Worm (Caenorhabditis elegans) whole organism, young adult: ENCODE data around the gene ZK546.4.
A peak's percentile ranks its signal among the peaks of the same experiment; 100 is the strongest.

Experiments
- B0019.2 ChIP-seq: fragments of 200-800 bp; sonication (Bioruptor generic); conservative IDR thresholded peaks from 2 replicates; pipeline ENCODE4 v1.3.6; 2022; ENCODE audit warnings: missing genetic modification reagents, missing genetic modification characterization, missing compliant biosample characterization
- D2030.7 ChIP-seq: fragments of 200-800 bp; sonication (Bioruptor generic); IDR thresholded peaks from 2 replicates; pipeline ENCODE4 v1.3.6; 2022; ENCODE audit warnings: missing genetic modification reagents, missing genetic modification characterization, missing compliant biosample characterization
- F22D6.2 ChIP-seq: sonication (generic microtip); optimal IDR thresholded peaks from 2 replicates; lab custom pipeline; 2016; ENCODE audit warnings: mild to moderate bottlenecking, missing genetic modification characterization, missing compliant biosample characterization
- F23B12.7 ChIP-seq: sonication (generic microtip); optimal IDR thresholded peaks from 2 replicates; lab custom pipeline; 2017; ENCODE audit warnings: missing genetic modification characterization, mild to moderate bottlenecking, missing compliant biosample characterization, antibody characterized with exemption, moderate library complexity; ENCODE audit not compliant: insufficient read depth
- F37B4.10 ChIP-seq: fragments of 200-800 bp; sonication (Bioruptor generic); IDR thresholded peaks from 2 replicates; pipeline ENCODE4 v1.3.6; 2022; ENCODE audit warnings: missing genetic modification characterization, missing compliant biosample characterization
- F49E8.2 ChIP-seq: sonication (generic microtip); optimal IDR thresholded peaks from 3 replicates; lab custom pipeline; 2017; ENCODE audit warnings: missing genetic modification characterization, mild to moderate bottlenecking, missing compliant biosample characterization, antibody characterized with exemption, moderate library complexity; ENCODE audit not compliant: insufficient read depth
- K12H6.12 ChIP-seq: fragments of 200-800 bp; sonication (Bioruptor generic); optimal IDR thresholded peaks from 2 replicates; lab custom pipeline; 2018; ENCODE audit warnings: mild to moderate bottlenecking, missing genetic modification characterization, missing compliant biosample characterization
- T07F8.4 ChIP-seq: sonication (generic microtip); optimal IDR thresholded peaks from 2 replicates; lab custom pipeline; 2016; ENCODE audit warnings: mild to moderate bottlenecking, missing genetic modification characterization, moderate library complexity, missing compliant biosample characterization
- Y53F4B.3 ChIP-seq: fragments of 200-800 bp; sonication (Bioruptor generic); IDR thresholded peaks from 2 replicates; pipeline ENCODE4 v1.3.6; 2022; ENCODE audit warnings: missing genetic modification reagents, missing genetic modification characterization, missing compliant biosample characterization
- Y53G8AR.9 ChIP-seq: fragments of 200-800 bp; sonication (Bioruptor generic); conservative IDR thresholded peaks from 2 replicates; pipeline ENCODE4 v1.3.6; 2022; ENCODE audit warnings: missing genetic modification reagents, missing genetic modification characterization, missing compliant biosample characterization
- ama-1 ChIP-seq, 3 experiments: fragments of 150-350 bp in 1 of 3; sonication (generic microtip) in 2 of 3; optimal IDR thresholded peaks; 2 replicates each; lab custom pipeline; 2014 to 2018; ENCODE audit warnings: missing biosample characterization in 2 of 3, missing genetic modification characterization in 2 of 3, missing genetic modification reagents in 2 of 3
- aptf-2 ChIP-seq: fragments of 200-800 bp; sonication (Bioruptor generic); conservative IDR thresholded peaks from 2 replicates; pipeline ENCODE4 v1.3.6; 2022; ENCODE audit warnings: missing genetic modification reagents, missing genetic modification characterization, missing compliant biosample characterization
- attf-3 ChIP-seq: fragments of 200-800 bp; sonication (Bioruptor generic); conservative IDR thresholded peaks from 2 replicates; pipeline ENCODE4 v1.3.6; 2022; ENCODE audit warnings: missing genetic modification reagents, missing genetic modification characterization, missing compliant biosample characterization
- attf-5 ChIP-seq: fragments of 200-800 bp; sonication (Bioruptor generic); optimal IDR thresholded peaks from 2 replicates; lab custom pipeline; 2018; ENCODE audit warnings: mild to moderate bottlenecking, missing genetic modification characterization, missing compliant biosample characterization
- cebp-2 ChIP-seq: fragments of 200-800 bp; sonication (Bioruptor generic); IDR thresholded peaks from 2 replicates; pipeline ENCODE4 v1.3.6; 2022; ENCODE audit warnings: missing genetic modification characterization, missing compliant biosample characterization
- ceh-100 ChIP-seq: fragments of 200-800 bp; sonication (Bioruptor generic); IDR thresholded peaks from 2 replicates; pipeline ENCODE4 v1.3.6; 2022; ENCODE audit warnings: missing genetic modification reagents, missing genetic modification characterization, missing compliant biosample characterization
- ceh-27 ChIP-seq: fragments of 200-800 bp; sonication (Bioruptor generic); optimal IDR thresholded peaks from 2 replicates; lab custom pipeline; 2018; ENCODE audit warnings: mild to moderate bottlenecking, missing genetic modification characterization, moderate library complexity, missing compliant biosample characterization
- dox-1 ChIP-seq: fragments of 200-800 bp; sonication (Bioruptor generic); IDR thresholded peaks from 2 replicates; pipeline ENCODE4 v1.3.6; 2022; ENCODE audit warnings: missing genetic modification reagents, missing genetic modification characterization, missing compliant biosample characterization
- dpl-1 ChIP-seq: fragments of 150-350 bp; optimal IDR thresholded peaks from 2 replicates; lab custom pipeline; 2014; ENCODE audit warnings: missing biosample characterization, missing genetic modification reagents, missing genetic modification characterization
- egrh-3 ChIP-seq: fragments of 200-800 bp; sonication (Bioruptor generic); IDR thresholded peaks from 2 replicates; pipeline ENCODE4 v1.3.6; 2022; ENCODE audit warnings: missing genetic modification reagents, missing genetic modification characterization, missing compliant biosample characterization
- ets-4 ChIP-seq: fragments of 200-800 bp; sonication (Bioruptor generic); optimal IDR thresholded peaks from 2 replicates; lab custom pipeline; 2018; ENCODE audit warnings: mild to moderate bottlenecking, missing genetic modification characterization, missing compliant biosample characterization
- hmg-1.2 ChIP-seq: fragments of 200-800 bp; sonication (Bioruptor generic); IDR thresholded peaks from 2 replicates; pipeline ENCODE4 v1.3.6; 2022; ENCODE audit warnings: missing genetic modification reagents, missing genetic modification characterization, missing compliant biosample characterization
- lin-35 ChIP-seq, 3 experiments: fragments of 150-350 bp in 2 of 3; sonication (generic microtip) in 1 of 3; optimal IDR thresholded peaks; 2 replicates each; lab custom pipeline; 2014 to 2018; ENCODE audit warnings: missing biosample characterization in 3 of 3, missing genetic modification characterization in 3 of 3, missing genetic modification reagents in 3 of 3
- lsl-1 ChIP-seq: fragments of 200-800 bp; sonication (Bioruptor generic); optimal IDR thresholded peaks from 2 replicates; lab custom pipeline; 2018; ENCODE audit warnings: mild to moderate bottlenecking, missing genetic modification characterization, moderate library complexity, missing compliant biosample characterization
- mcd-1 ChIP-seq: fragments of 200-800 bp; sonication (Bioruptor generic); IDR thresholded peaks from 2 replicates; pipeline ENCODE4 v1.3.6; 2022; ENCODE audit warnings: missing genetic modification reagents, missing genetic modification characterization, missing compliant biosample characterization
- nfya-2 ChIP-seq: fragments of 200-800 bp; sonication (Bioruptor generic); IDR thresholded peaks from 2 replicates; pipeline ENCODE4 v1.3.6; 2022; ENCODE audit warnings: missing genetic modification reagents, missing genetic modification characterization, missing compliant biosample characterization
- nhr-80 ChIP-seq: sonication (generic microtip); optimal IDR thresholded peaks from 2 replicates; lab custom pipeline; 2016; ENCODE audit warnings: missing genetic modification characterization, missing compliant biosample characterization
- nhr-90 ChIP-seq: sonication (generic microtip); optimal IDR thresholded peaks from 2 replicates; lab custom pipeline; 2016; ENCODE audit warnings: missing genotype, mild to moderate bottlenecking, missing genetic modification characterization, missing compliant biosample characterization
- pbrm-1 ChIP-seq: fragments of 200-800 bp; sonication (Bioruptor generic); IDR thresholded peaks from 2 replicates; pipeline ENCODE4 v1.3.6; 2022; ENCODE audit warnings: missing genetic modification reagents, missing genetic modification characterization, missing compliant biosample characterization
- pha-4 ChIP-seq: fragments of 150-350 bp; sonication (generic microtip); optimal IDR thresholded peaks from 2 replicates; lab custom pipeline; 2014; ENCODE audit warnings: missing biosample characterization, missing genetic modification reagents, missing genetic modification characterization
- rcor-1 ChIP-seq: fragments of 200-800 bp; sonication (Bioruptor generic); IDR thresholded peaks from 2 replicates; pipeline ENCODE4 v1.3.6; 2022; ENCODE audit warnings: missing genetic modification reagents, missing genetic modification characterization, missing compliant biosample characterization
- rpc-1 ChIP-seq, 2 experiments: fragments of 150-350 bp in 1 of 2; sonication (generic microtip) in 1 of 2; optimal IDR thresholded peaks; 2 replicates each; lab custom pipeline; 2014 to 2018; ENCODE audit warnings: missing biosample characterization in 1 of 2, missing genetic modification characterization in 1 of 2, missing genetic modification reagents in 1 of 2, missing genotype in 1 of 2
- snpc-1.3 ChIP-seq: sonication (generic microtip); optimal IDR thresholded peaks from 2 replicates; lab custom pipeline; 2017; ENCODE audit warnings: missing genetic modification characterization, mild to moderate bottlenecking, missing compliant biosample characterization, antibody characterized with exemption, moderate library complexity, missing genotype, missing genetic modification reagents; ENCODE audit not compliant: insufficient read depth
- snpc-3.4 ChIP-seq: sonication (generic microtip); optimal IDR thresholded peaks from 2 replicates; lab custom pipeline; 2017; ENCODE audit warnings: missing genetic modification characterization, mild to moderate bottlenecking, missing compliant biosample characterization, antibody characterized with exemption, moderate library complexity, missing genotype, missing genetic modification reagents
- snpc-4 ChIP-seq, 5 experiments: fragments of 150-350 bp in 1 of 5; sonication (generic microtip) in 4 of 5; optimal IDR thresholded peaks; 2 replicates each; lab custom pipeline; 2014 to 2018; ENCODE audit warnings: missing genetic modification characterization in 5 of 5, missing biosample characterization in 3 of 5, antibody characterized with exemption in 2 of 5, mild to moderate bottlenecking in 2 of 5, missing compliant biosample characterization in 2 of 5, missing genotype in 2 of 5, moderate library complexity in 2 of 5, missing genetic modification reagents in 1 of 5
- tbx-9 ChIP-seq: sonication (generic microtip); optimal IDR thresholded peaks from 2 replicates; lab custom pipeline; 2016; ENCODE audit warnings: borderline replicate concordance, missing genetic modification characterization, inconsistent platforms, missing compliant biosample characterization
- unc-130 ChIP-seq: sonication (generic microtip); optimal IDR thresholded peaks from 2 replicates; lab custom pipeline; 2016; ENCODE audit warnings: missing genetic modification reagents, missing genetic modification characterization, missing compliant biosample characterization
- ztf-28 ChIP-seq: fragments of 200-800 bp; sonication (Bioruptor generic); IDR thresholded peaks from 2 replicates; pipeline ENCODE4 v1.3.6; 2022; ENCODE audit warnings: missing genetic modification reagents, missing genetic modification characterization, missing compliant biosample characterization

Gene ZK546.4

DNA sequence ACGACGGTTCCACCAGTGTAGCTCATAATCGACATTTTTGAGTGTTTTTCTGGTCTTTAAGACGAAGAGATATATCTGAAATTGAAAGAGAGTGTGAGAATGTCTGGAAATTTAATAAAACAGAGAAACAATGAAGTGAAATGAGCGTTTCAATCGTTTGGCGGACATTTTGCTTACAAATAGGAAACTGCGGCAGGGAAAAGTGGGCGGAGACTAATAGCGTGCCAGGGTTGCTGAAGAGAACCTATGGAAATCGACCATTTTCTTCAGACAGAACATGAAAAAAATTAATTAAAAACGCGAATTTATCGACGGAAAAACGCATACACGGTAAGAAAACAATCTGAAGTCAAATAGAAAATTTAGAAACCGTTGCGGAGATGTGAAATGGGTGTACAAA, 17.5 kb downstream of the ZK546.4 start, which contains the start of gene pbs-3:
pbs-3 (minus strand) TSS at position 75 of the 400 bp plus-strand sequence.
- TF ChIP-seq tbx-9 (tag; lab: Kevin White, UChicago) (no peak), ztf-28 (GFP tag; lab: Robert Waterston, UW) (no peak), mcd-1 (GFP tag; lab: Robert Waterston, UW) (peak; percentile 64), pha-4 (tag; lab: Kevin White, UChicago) (peak; percentile 13), ceh-100 (GFP tag; lab: Robert Waterston, UW) (peak; percentile 93), K12H6.12 (tag; lab: Kevin White, UChicago) (peak; percentile 19), attf-5 (peak; percentile 81), F37B4.10 (GFP tag; lab: Robert Waterston, UW) (no peak), ama-1 (optimal IDR thresholded peaks at IDR 0.05; lab: Kevin White, UChicago) (no peak), ama-1 (GFP tag; optimal IDR thresholded peaks at IDR 0.05; lab: Kevin White, UChicago) (no peak), snpc-3.4 (no peak), ets-4 (no peak), attf-3 (GFP tag; lab: Robert Waterston, UW) (0 out of 2 replicates have a peak, but pooled peaks have one; percentile 47), pbrm-1 (peak; percentile 41; the same call in 1 of the 2 replicates), T07F8.4 (tag; lab: Kevin White, UChicago) (no peak), D2030.7 (GFP tag; lab: Robert Waterston, UW) (peak; percentile 61), dpl-1 (GFP tag; lab: Kevin White, UChicago) (peak; percentile 7), lsl-1 (GFP tag; lab: Kevin White, UChicago) (peak; percentile 30), hmg-1.2 (GFP tag; lab: Robert Waterston, UW) (peak; percentile 5; the same call in 1 of the 2 replicates), F22D6.2 (tag; lab: Kevin White, UChicago) (no peak), ceh-27 (peak; percentile 25), F49E8.2 (tag; lab: Kevin White, UChicago) (peak; percentile 48), snpc-1.3 (tag; lab: Kevin White, UChicago) (peak; percentile 34), cebp-2 (GFP tag; lab: Robert Waterston, UW) (no peak), aptf-2 (GFP tag; lab: Robert Waterston, UW) (0 out of 2 replicates have a peak, but pooled peaks have one; percentile 44), dox-1 (GFP tag; lab: Robert Waterston, UW) (peak; percentile 53; the same call in 1 of the 2 replicates), rpc-1 (optimal IDR thresholded peaks at IDR 0.05; lab: Kevin White, UChicago) (peak; percentile 1), rpc-1 (tag; optimal IDR thresholded peaks at IDR 0.05; lab: Kevin White, UChicago) (no peak), rcor-1 (GFP tag; lab: Robert Waterston, UW) (peak; percentile 33; the same call in 1 of the 2 replicates), F23B12.7 (tag; lab: Kevin White, UChicago) (peak; percentile 85), snpc-4 (GFP tag; optimal IDR thresholded peaks at IDR 0.05; lab: Kevin White, UChicago) (no peak), snpc-4 (tag; optimal IDR thresholded peaks at IDR 0.05; lab: Kevin White, UChicago) (peak in 1 of 4 experiments; percentile 16), egrh-3 (GFP tag; lab: Robert Waterston, UW) (no peak), B0019.2 (GFP tag; lab: Robert Waterston, UW) (no peak), nfya-2 (GFP tag; lab: Robert Waterston, UW) (no peak), nhr-80 (peak; percentile 44), nhr-90 (no peak), unc-130 (GFP tag; lab: Kevin White, UChicago) (peak; percentile 9), lin-35 (GFP tag; optimal IDR thresholded peaks at IDR 0.05; lab: Kevin White, UChicago) (peak in 1 of 3 experiments; percentile 27), Y53F4B.3 (no peak), Y53G8AR.9 (GFP tag; lab: Robert Waterston, UW) (peak; percentile 31; the same call in 1 of the 2 replicates)
